Worm (Caenorhabditis elegans) whole organism, L1 larva: ENCODE results near the gene sar-1.

Experiments used
- C04F5.9 ChIP-seq: sonication (generic microtip); optimal IDR thresholded peaks from 2 replicates; lab custom pipeline; 2016; ENCODE audit warnings: missing genetic modification characterization, missing compliant biosample characterization
- aha-1 ChIP-seq: fragments of 150-350 bp; optimal IDR thresholded peaks from 2 replicates; lab custom pipeline; 2014; ENCODE audit warnings: missing biosample characterization, missing genetic modification characterization
- ama-1 ChIP-seq: fragments of 150-350 bp; optimal IDR thresholded peaks from 2 replicates; lab custom pipeline; 2014
- ceh-82 ChIP-seq, 3 experiments: fragments of 150-350 bp in 1 of 3; sonication (generic microtip) in 2 of 3; optimal IDR thresholded peaks; 2 replicates each; lab custom pipeline; 2014 to 2017; ENCODE audit warnings: missing biosample characterization in 3 of 3, missing genetic modification characterization in 3 of 3
- dsc-1 ChIP-seq: sonication (generic microtip); optimal IDR thresholded peaks from 2 replicates; lab custom pipeline; 2016; ENCODE audit warnings: mild to moderate bottlenecking, missing genetic modification characterization, missing compliant biosample characterization
- efl-1 ChIP-seq, 4 experiments: fragments of 150-350 bp; optimal IDR thresholded peaks in 3 of 4; peaks in 1 of 4; 1 replicate in 1 of 4; 2 replicates in 3 of 4; lab custom pipeline; 2014; ENCODE audit warnings: missing biosample characterization in 2 of 4, missing genetic modification characterization in 2 of 4, missing genetic modification reagents in 2 of 4
- elt-2 ChIP-seq: sonication (generic microtip); optimal IDR thresholded peaks from 2 replicates; lab custom pipeline; 2016; ENCODE audit warnings: missing genetic modification characterization, mild to moderate bottlenecking, inconsistent platforms, missing compliant biosample characterization, missing genetic modification reagents
- grh-1 ChIP-seq: fragments of 200-800 bp; sonication (Bioruptor generic); IDR thresholded peaks from 2 replicates; pipeline ENCODE4 v1.3.6; 2022; ENCODE audit warnings: missing genetic modification reagents, missing genetic modification characterization, missing compliant biosample characterization
- hlh-17 ChIP-seq: fragments of 200-800 bp; sonication (Bioruptor generic); optimal IDR thresholded peaks from 2 replicates; lab custom pipeline; 2018; ENCODE audit warnings: missing genetic modification characterization, mild to moderate bottlenecking, missing compliant biosample characterization, moderate library complexity, borderline replicate concordance
- irx-1 ChIP-seq: sonication (generic microtip); optimal IDR thresholded peaks from 2 replicates; lab custom pipeline; 2016; ENCODE audit warnings: missing genetic modification characterization, missing compliant biosample characterization
- lin-13 ChIP-seq: fragments of 150-350 bp; optimal IDR thresholded peaks from 2 replicates; lab custom pipeline; 2014; ENCODE audit warnings: missing biosample characterization, missing genetic modification reagents, missing genetic modification characterization
- lin-14 ChIP-seq: fragments of 200-800 bp; sonication (Bioruptor generic); optimal IDR thresholded peaks from 2 replicates; lab custom pipeline; 2018; ENCODE audit warnings: mild to moderate bottlenecking, missing genetic modification characterization, moderate library complexity, missing compliant biosample characterization
- lin-15B ChIP-seq: fragments of 150-350 bp; sonication (generic microtip); optimal IDR thresholded peaks from 3 replicates; lab custom pipeline; 2014; ENCODE audit warnings: missing biosample characterization, missing genetic modification characterization
- lin-35 ChIP-seq, 2 experiments: fragments of 150-350 bp; optimal IDR thresholded peaks; 2 replicates each; lab custom pipeline; 2014; ENCODE audit warnings: missing biosample characterization in 2 of 2, missing genetic modification characterization in 2 of 2, missing genetic modification reagents in 2 of 2
- lin-39 ChIP-seq: fragments of 150-350 bp; optimal IDR thresholded peaks from 2 replicates; lab custom pipeline; 2014; ENCODE audit warnings: missing biosample characterization, missing genetic modification reagents, missing genetic modification characterization
- lir-3 ChIP-seq: sonication (generic microtip); optimal IDR thresholded peaks from 2 replicates; lab custom pipeline; 2016; ENCODE audit warnings: mild to moderate bottlenecking, missing genetic modification characterization, moderate library complexity, missing compliant biosample characterization; ENCODE audit not compliant: poor library complexity
- lsy-2 ChIP-seq, 2 experiments: fragments of 150-350 bp; optimal IDR thresholded peaks; 2 replicates each; lab custom pipeline; 2014; ENCODE audit warnings: missing biosample characterization in 2 of 2, missing genetic modification characterization in 2 of 2
- mdl-1 ChIP-seq, 2 experiments: fragments of 150-350 bp; optimal IDR thresholded peaks; 2 replicates each; lab custom pipeline; 2014 to 2017; ENCODE audit warnings: missing biosample characterization in 2 of 2, missing genetic modification characterization in 2 of 2, inconsistent platforms in 1 of 2
- mep-1 ChIP-seq: fragments of 150-350 bp; optimal IDR thresholded peaks from 2 replicates; lab custom pipeline; 2014; ENCODE audit warnings: missing biosample characterization, missing genetic modification characterization
- nhr-11 ChIP-seq: fragments of 150-350 bp; optimal IDR thresholded peaks from 2 replicates; lab custom pipeline; 2014; ENCODE audit warnings: missing biosample characterization, missing genetic modification characterization
- nhr-12 ChIP-seq: sonication (generic microtip); optimal IDR thresholded peaks from 2 replicates; lab custom pipeline; 2017; ENCODE audit warnings: missing biosample characterization, missing genetic modification characterization
- nhr-19 ChIP-seq: fragments of 200-800 bp; sonication (Bioruptor generic); conservative IDR thresholded peaks from 2 replicates; pipeline ENCODE4 v1.3.6; 2022; ENCODE audit warnings: missing genetic modification characterization, missing compliant biosample characterization
- nhr-20 ChIP-seq: sonication (generic microtip); optimal IDR thresholded peaks from 2 replicates; lab custom pipeline; 2016; ENCODE audit warnings: mild to moderate bottlenecking, missing genetic modification characterization, missing compliant biosample characterization
- nhr-237 ChIP-seq: fragments of 150-350 bp; optimal IDR thresholded peaks from 2 replicates; lab custom pipeline; 2014; ENCODE audit warnings: missing biosample characterization, missing genetic modification characterization
- nhr-28 ChIP-seq: fragments of 150-350 bp; optimal IDR thresholded peaks from 2 replicates; lab custom pipeline; 2014; ENCODE audit warnings: missing biosample characterization, missing genetic modification characterization
- nhr-71 ChIP-seq: sonication (generic microtip); optimal IDR thresholded peaks from 2 replicates; lab custom pipeline; 2016; ENCODE audit warnings: mild to moderate bottlenecking, missing genetic modification characterization, moderate library complexity, missing compliant biosample characterization
- nhr-76 ChIP-seq: sonication (generic microtip); optimal IDR thresholded peaks from 2 replicates; lab custom pipeline; 2017; ENCODE audit warnings: missing biosample characterization, missing genetic modification characterization
- nhr-84 ChIP-seq: sonication (generic microtip); optimal IDR thresholded peaks from 2 replicates; lab custom pipeline; 2017; ENCODE audit warnings: missing biosample characterization, missing genetic modification characterization
- nhr-85 ChIP-seq: sonication (generic microtip); peaks from one replicate; lab custom pipeline; 2016; ENCODE audit warnings: missing genetic modification characterization, inconsistent platforms, missing compliant biosample characterization
- nhr-90 ChIP-seq: sonication (generic microtip); optimal IDR thresholded peaks from 2 replicates; lab custom pipeline; 2016; ENCODE audit warnings: mild to moderate bottlenecking, missing genetic modification characterization, missing compliant biosample characterization; ENCODE audit not compliant: poor library complexity
- pag-3 ChIP-seq: sonication (generic microtip); optimal IDR thresholded peaks from 2 replicates; lab custom pipeline; 2017; ENCODE audit warnings: missing genetic modification characterization, mild to moderate bottlenecking, missing compliant biosample characterization, antibody characterized with exemption, borderline replicate concordance; ENCODE audit not compliant: insufficient read depth
- rnt-1 ChIP-seq: sonication (generic microtip); optimal IDR thresholded peaks from 2 replicates; lab custom pipeline; 2016; ENCODE audit warnings: mild to moderate bottlenecking, missing genetic modification characterization, moderate library complexity, missing compliant biosample characterization
- snpc-4 ChIP-seq: fragments of 150-350 bp; optimal IDR thresholded peaks from 2 replicates; lab custom pipeline; 2014; ENCODE audit warnings: missing biosample characterization, missing genetic modification characterization
- snu-23 ChIP-seq: sonication (generic microtip); optimal IDR thresholded peaks from 2 replicates; lab custom pipeline; 2016; ENCODE audit warnings: missing genetic modification characterization, missing compliant biosample characterization
- swsn-7 ChIP-seq: sonication (generic microtip); optimal IDR thresholded peaks from 2 replicates; lab custom pipeline; 2016; ENCODE audit warnings: missing genetic modification characterization, missing compliant biosample characterization
- tlp-1 ChIP-seq: fragments of 150-350 bp; optimal IDR thresholded peaks from 2 replicates; lab custom pipeline; 2014; ENCODE audit warnings: missing biosample characterization, missing genetic modification characterization
- unc-30 ChIP-seq: sonication (generic microtip); optimal IDR thresholded peaks from 2 replicates; lab custom pipeline; 2017; ENCODE audit warnings: missing biosample characterization, missing genetic modification characterization
- unc-98 ChIP-seq: fragments of 200-800 bp; sonication (Bioruptor generic); IDR thresholded peaks from 2 replicates; pipeline ENCODE4 v1.3.6; 2022; ENCODE audit warnings: missing genetic modification characterization, missing compliant biosample characterization
- zag-1 ChIP-seq: fragments of 150-350 bp; optimal IDR thresholded peaks from 2 replicates; lab custom pipeline; 2014; ENCODE audit warnings: missing biosample characterization, missing genetic modification characterization
- ztf-4 ChIP-seq: fragments of 150-350 bp; optimal IDR thresholded peaks from 2 replicates; lab custom pipeline; 2014; ENCODE audit warnings: missing biosample characterization, missing genetic modification characterization

Gene sar-1

ce11 chrIV:4475362-4476086, 37.6 kb downstream of the sar-1 start (continued):
- TF ChIP-seq grh-1 = no peak
- peak; percentile 77 for TF ChIP-seq elt-2
- no peak for TF ChIP-seq ama-1 (lab: Kevin White, UChicago)
- no peak for TF ChIP-seq lin-15B (tag; lab: Kevin White, UChicago)
- no peak for TF ChIP-seq nhr-12
- no peak for TF ChIP-seq nhr-28 (tag; lab: Kevin White, UChicago)
- no peak for TF ChIP-seq lin-13
- no peak for TF ChIP-seq mdl-1 (tag; optimal IDR thresholded peaks at IDR 0.05; lab: Kevin White, UChicago)
- no peak for TF ChIP-seq nhr-11
- TF ChIP-seq lin-39 (tag; lab: Kevin White, UChicago) = no peak
- TF ChIP-seq unc-30 = no peak
- no peak for TF ChIP-seq dsc-1 (tag; lab: Kevin White, UChicago)
- peak; percentile 39 for TF ChIP-seq nhr-71 (tag; lab: Kevin White, UChicago)
- no peak for TF ChIP-seq zag-1 (tag; lab: Kevin White, UChicago)
- TF ChIP-seq lsy-2 (tag; optimal IDR thresholded peaks at IDR 0.05; lab: Kevin White, UChicago) = peak in 1 of 2 experiments; percentile 47
- no peak for TF ChIP-seq tlp-1 (tag; lab: Kevin White, UChicago)
- TF ChIP-seq lir-3 (tag; lab: Kevin White, UChicago) = peak; percentile 33
- no peak for TF ChIP-seq pag-3 (tag; lab: Kevin White, UChicago)
- no peak for TF ChIP-seq nhr-76 (tag; lab: Kevin White, UChicago)
- peak; percentile 17 for TF ChIP-seq snu-23 (GFP tag; lab: Kevin White, UChicago)
- TF ChIP-seq lin-35 (GFP tag; optimal IDR thresholded peaks at IDR 0.05; lab: Kevin White, UChicago) = peak in 1 of 2 experiments; percentile 43
- peak; percentile 24 for TF ChIP-seq nhr-20 (tag; lab: Kevin White, UChicago)
- TF ChIP-seq nhr-90 = peak; percentile 32
- TF ChIP-seq C04F5.9 (tag; lab: Kevin White, UChicago) = no peak
- no peak for TF ChIP-seq ceh-82 (tag; optimal IDR thresholded peaks at IDR 0.05; lab: Kevin White, UChicago)
- TF ChIP-seq ztf-4 (tag; lab: Kevin White, UChicago) = no peak
- no peak for TF ChIP-seq snpc-4
- TF ChIP-seq swsn-7 (tag; lab: Kevin White, UChicago) = no peak
- no peak for TF ChIP-seq unc-98 (GFP tag; lab: Robert Waterston, UW)
- TF ChIP-seq efl-1 (optimal IDR thresholded peaks at IDR 0.05; lab: Kevin White, UChicago) = no peak
- peak in 1 of 2 experiments; percentile 45 for TF ChIP-seq efl-1 (GFP tag; optimal IDR thresholded peaks at IDR 0.05 in 1 of 2; lab: Kevin White, UChicago)
- TF ChIP-seq hlh-17 (GFP tag; lab: Kevin White, UChicago) = no peak
- no peak for TF ChIP-seq aha-1 (tag; lab: Kevin White, UChicago)
- TF ChIP-seq nhr-85 = no peak
- no peak for TF ChIP-seq nhr-237 (tag; lab: Kevin White, UChicago)
- TF ChIP-seq rnt-1 (tag; lab: Kevin White, UChicago) = no peak
- no peak for TF ChIP-seq nhr-84 (tag; lab: Kevin White, UChicago)
- TF ChIP-seq irx-1 (tag; lab: Kevin White, UChicago) = no peak
- no peak for TF ChIP-seq mep-1 (tag; lab: Kevin White, UChicago)

- TF ChIP-seq efl-1 (optimal IDR thresholded peaks at IDR 0.05; lab: Kevin White, UChicago) (no peak), efl-1 (GFP tag; optimal IDR thresholded peaks at IDR 0.05 in 1 of 2; lab: Kevin White, UChicago) (peak in 1 of 2 experiments; percentile 55), lin-14 (GFP tag; lab: Kevin White, UChicago) (peak; percentile 45), lir-3 (tag; lab: Kevin White, UChicago) (no peak), nhr-85 (peak; percentile 1), nhr-71 (tag; lab: Kevin White, UChicago) (peak; percentile 30), swsn-7 (tag; lab: Kevin White, UChicago) (no peak), C04F5.9 (tag; lab: Kevin White, UChicago) (no peak), nhr-19 (GFP tag; lab: Robert Waterston, UW) (peak; percentile 27; the same call in 1 of the 2 replicates)
Observed at ce11 chrIV:4473767-4474166, 39.4 kb downstream of the sar-1 start.
